Fruit fly (Drosophila melanogaster) whole organism, embryonic: ENCODE results near the gene osk.

ENCODE experiments used
- Asciz ChIP-seq: fragments of 200-800 bp; sonication (Bioruptor generic); optimal IDR thresholded peaks from 2 replicates; lab custom pipeline; 2017; ENCODE audit warnings: missing biosample characterization, mild to moderate bottlenecking, missing genetic modification characterization, missing genetic modification reagents
- CG1024 ChIP-seq: fragments of 200-800 bp; sonication (Bioruptor generic); IDR thresholded peaks from 2 replicates; pipeline ENCODE4 v1.3.6; 2022; ENCODE audit warnings: missing biosample characterization, missing genetic modification characterization
- CG10274 ChIP-seq: fragments of 200-800 bp; sonication (Bioruptor generic); optimal IDR thresholded peaks from 3 replicates; lab custom pipeline; 2017; ENCODE audit warnings: missing biosample characterization, mild to moderate bottlenecking, missing genetic modification characterization
- CG10366 ChIP-seq: fragments of 200-800 bp; sonication (Bioruptor generic); IDR thresholded peaks from 2 replicates; pipeline ENCODE4 v1.3.6; 2022; ENCODE audit warnings: missing biosample characterization, missing genetic modification characterization
- CG12219 ChIP-seq: fragments of 200-800 bp; sonication (Bioruptor generic); optimal IDR thresholded peaks from 3 replicates; lab custom pipeline; 2018; ENCODE audit warnings: missing biosample characterization, mild to moderate bottlenecking, missing genetic modification characterization
- CG1233 ChIP-seq: fragments of 200-800 bp; sonication (Bioruptor generic); optimal IDR thresholded peaks from 4 replicates; lab custom pipeline; 2018; ENCODE audit warnings: missing biosample characterization, mild to moderate bottlenecking, missing genetic modification characterization
- CG14710 ChIP-seq: fragments of 200-800 bp; sonication (Bioruptor generic); optimal IDR thresholded peaks from 3 replicates; lab custom pipeline; 2019; ENCODE audit warnings: missing biosample characterization, mild to moderate bottlenecking, missing genetic modification characterization, moderate library complexity
- CG17361 ChIP-seq: fragments of 200-800 bp; sonication (Bioruptor generic); IDR thresholded peaks from 3 replicates; pipeline ENCODE4 v1.3.6; 2022; ENCODE audit warnings: missing biosample characterization, missing genetic modification characterization
- CG2889 ChIP-seq: fragments of 200-800 bp; sonication (Bioruptor generic); IDR thresholded peaks from 3 replicates; pipeline ENCODE4 v1.3.6; 2022; ENCODE audit warnings: missing biosample characterization, missing genetic modification characterization
- CG3163 ChIP-seq: fragments of 200-800 bp; sonication (Bioruptor generic); optimal IDR thresholded peaks from 3 replicates; lab custom pipeline; 2016; ENCODE audit warnings: missing biosample characterization, missing genetic modification characterization
- CG34422 ChIP-seq: fragments of 200-800 bp; sonication (Bioruptor generic); IDR thresholded peaks from 3 replicates; pipeline ENCODE4 v1.3.6; 2022; ENCODE audit warnings: missing biosample characterization, missing genetic modification characterization
- CG5953 ChIP-seq: fragments of 200-800 bp; sonication (Bioruptor generic); IDR thresholded peaks from 2 replicates; pipeline ENCODE4 v1.3.6; 2022; ENCODE audit warnings: missing biosample characterization, missing genetic modification characterization
- CG6254 ChIP-seq: fragments of 200-800 bp; sonication (Bioruptor generic); optimal IDR thresholded peaks from 3 replicates; lab custom pipeline; 2017; ENCODE audit warnings: mild to moderate bottlenecking, missing biosample characterization, missing genetic modification reagents, missing genetic modification characterization
- CG6765 ChIP-seq: fragments of 200-800 bp; sonication (Bioruptor generic); optimal IDR thresholded peaks from 3 replicates; lab custom pipeline; 2017; ENCODE audit warnings: missing biosample characterization, mild to moderate bottlenecking, missing genetic modification characterization
- CG7963 ChIP-seq: fragments of 200-800 bp; sonication (Bioruptor generic); IDR thresholded peaks from 3 replicates; pipeline ENCODE4 v1.3.6; 2022; ENCODE audit warnings: missing biosample characterization, missing genetic modification characterization; ENCODE audit not compliant: partially characterized antibody
- CG9727 ChIP-seq: fragments of 200-800 bp; sonication (Bioruptor generic); optimal IDR thresholded peaks from 3 replicates; lab custom pipeline; 2017; ENCODE audit warnings: missing biosample characterization, mild to moderate bottlenecking, missing genetic modification characterization
- Dbx ChIP-seq: fragments of 200-800 bp; sonication (Bioruptor generic); IDR thresholded peaks from 3 replicates; pipeline ENCODE4 v1.3.6; 2022; ENCODE audit warnings: missing biosample characterization, missing genetic modification characterization
- Deaf1 ChIP-seq: fragments of 200-800 bp; optimal IDR thresholded peaks from 3 replicates; lab custom pipeline; 2019; ENCODE audit warnings: missing biosample characterization, mild to moderate bottlenecking, missing genetic modification characterization, moderate library complexity
- Drgx ChIP-seq: fragments of 200-800 bp; sonication (Bioruptor generic); IDR thresholded peaks from 2 replicates; pipeline ENCODE4 v1.3.6; 2022; ENCODE audit warnings: missing biosample characterization, missing genetic modification characterization
- H15 ChIP-seq: fragments of 200-800 bp; sonication (Bioruptor generic); IDR thresholded peaks from 3 replicates; pipeline ENCODE4 v1.3.6; 2022; ENCODE audit warnings: missing biosample characterization, missing genetic modification characterization
- Hmr ChIP-seq: fragments of 200-800 bp; sonication (Bioruptor generic); optimal IDR thresholded peaks from 3 replicates; lab custom pipeline; 2017; ENCODE audit warnings: mild to moderate bottlenecking, missing biosample characterization, missing genetic modification reagents, missing genetic modification characterization
- Hr39 ChIP-seq: fragments of >200 bp; optimal IDR thresholded peaks from 2 replicates; lab custom pipeline; 2017
- Rfx ChIP-seq: fragments of 200-800 bp; sonication (Bioruptor generic); IDR thresholded peaks from 2 replicates; pipeline ENCODE4 v1.3.6; 2022; ENCODE audit warnings: missing biosample characterization, missing genetic modification characterization
- Sox100B ChIP-seq: fragments of 200-800 bp; sonication (Bioruptor generic); optimal IDR thresholded peaks from 3 replicates; lab custom pipeline; 2018; ENCODE audit warnings: missing biosample characterization, mild to moderate bottlenecking, missing genetic modification characterization
- Sry-β ChIP-seq: fragments of 200-800 bp; sonication (Bioruptor generic); optimal IDR thresholded peaks from 2 replicates; lab custom pipeline; 2018; ENCODE audit warnings: missing biosample characterization, mild to moderate bottlenecking, missing genetic modification characterization, moderate library complexity
- Stat92E ChIP-seq, 3 experiments: fragments of >200 bp in 2 of 3; fragments of 200-800 bp in 1 of 3; sonication (Bioruptor generic) in 1 of 3; optimal IDR thresholded peaks; 2 replicates each; lab custom pipeline; 2017 to 2019; ENCODE audit warnings: missing biosample characterization in 3 of 3, missing genetic modification characterization in 3 of 3, mild to moderate bottlenecking in 1 of 3, moderate library complexity in 1 of 3
- ac ChIP-seq: fragments of 200-800 bp; sonication (Bioruptor generic); optimal IDR thresholded peaks from 3 replicates; lab custom pipeline; 2017; ENCODE audit warnings: missing biosample characterization, mild to moderate bottlenecking, missing genetic modification characterization
- ato ChIP-seq: fragments of 200-800 bp; sonication (Bioruptor generic); IDR thresholded peaks from 2 replicates; pipeline ENCODE4 v1.3.6; 2022; ENCODE audit warnings: missing biosample characterization, missing genetic modification characterization; ENCODE audit not compliant: partially characterized antibody
- bcd ChIP-seq: fragments of 200-800 bp; sonication (Bioruptor generic); optimal IDR thresholded peaks from 2 replicates; lab custom pipeline; 2017; ENCODE audit warnings: missing biosample characterization, mild to moderate bottlenecking, missing genetic modification characterization
- cad ChIP-seq: fragments of >200 bp; optimal IDR thresholded peaks from 2 replicates; lab custom pipeline; 2017; ENCODE audit warnings: missing biosample characterization, missing genetic modification characterization
- dpn ChIP-seq, 2 experiments: fragments of 200-800 bp; sonication (Bioruptor generic); optimal IDR thresholded peaks; 3 replicates each; lab custom pipeline; 2016; ENCODE audit warnings: missing biosample characterization in 2 of 2, missing genetic modification characterization in 2 of 2
- fd3F ChIP-seq: fragments of 200-800 bp; sonication (Bioruptor generic); optimal IDR thresholded peaks from 2 replicates; lab custom pipeline; 2018; ENCODE audit warnings: missing biosample characterization, mild to moderate bottlenecking, missing genetic modification characterization, moderate library complexity
- gcm2 ChIP-seq: fragments of 200-800 bp; sonication (Bioruptor generic); optimal IDR thresholded peaks from 2 replicates; lab custom pipeline; 2016; ENCODE audit warnings: missing biosample characterization, missing genetic modification characterization
- gsb-n ChIP-seq: fragments of 200-800 bp; sonication (Bioruptor generic); optimal IDR thresholded peaks from 3 replicates; lab custom pipeline; 2018; ENCODE audit warnings: missing biosample characterization, mild to moderate bottlenecking, missing genetic modification characterization
- jigr1 ChIP-seq: fragments of 200-800 bp; sonication (Bioruptor generic); IDR thresholded peaks from 3 replicates; pipeline ENCODE4 v1.3.6; 2022; ENCODE audit warnings: missing biosample characterization, missing genetic modification characterization
- jing ChIP-seq: fragments of 200-800 bp; sonication (Bioruptor generic); optimal IDR thresholded peaks from 2 replicates; lab custom pipeline; 2018; ENCODE audit warnings: missing biosample characterization, mild to moderate bottlenecking, missing genetic modification characterization
- kay ChIP-seq: fragments of 200-800 bp; sonication (Bioruptor generic); optimal IDR thresholded peaks from 2 replicates; lab custom pipeline; 2016; ENCODE audit warnings: missing biosample characterization, missing genetic modification characterization
- lov ChIP-seq, 2 experiments: fragments of 200-800 bp in 1 of 2; fragments of >200 bp in 1 of 2; sonication (Bioruptor generic) in 1 of 2; IDR thresholded peaks in 1 of 2; optimal IDR thresholded peaks in 1 of 2; 2 replicates in 1 of 2; 3 replicates in 1 of 2; pipeline versions ENCODE4 v1.3.6 to Lab custom; 2017 to 2022; ENCODE audit warnings: missing biosample characterization in 1 of 2, missing genetic modification characterization in 1 of 2
- org-1 ChIP-seq: fragments of 200-800 bp; sonication (Bioruptor generic); optimal IDR thresholded peaks from 2 replicates; lab custom pipeline; 2017; ENCODE audit warnings: missing biosample characterization, missing genetic modification characterization
- phol ChIP-seq: fragments of 200-800 bp; sonication (Bioruptor generic); optimal IDR thresholded peaks from 3 replicates; lab custom pipeline; 2018; ENCODE audit warnings: missing biosample characterization, mild to moderate bottlenecking, missing genetic modification characterization, moderate library complexity
- repo ChIP-seq: fragments of 200-800 bp; sonication (Bioruptor generic); optimal IDR thresholded peaks from 2 replicates; lab custom pipeline; 2016; ENCODE audit warnings: missing biosample characterization, missing genetic modification characterization
- schlank ChIP-seq: fragments of 200-800 bp; sonication (Bioruptor generic); optimal IDR thresholded peaks from 2 replicates; lab custom pipeline; 2018; ENCODE audit warnings: missing biosample characterization, mild to moderate bottlenecking, missing genetic modification characterization
- sens-2 ChIP-seq: fragments of 200-800 bp; sonication (Bioruptor generic); IDR thresholded peaks from 2 replicates; pipeline ENCODE4 v1.3.6; 2022; ENCODE audit warnings: missing biosample characterization, missing genetic modification characterization
- sob ChIP-seq: fragments of 200-800 bp; sonication (Bioruptor generic); IDR thresholded peaks from 2 replicates; pipeline ENCODE4 v1.3.6; 2022; ENCODE audit warnings: missing biosample characterization, missing genetic modification characterization
- stc ChIP-seq: fragments of 200-800 bp; sonication (Bioruptor generic); IDR thresholded peaks from 2 replicates; pipeline ENCODE4 v1.3.6; 2022; ENCODE audit warnings: missing biosample characterization, missing genetic modification characterization
- tgo ChIP-seq: fragments of 200-800 bp; sonication (Bioruptor generic); IDR thresholded peaks from 3 replicates; pipeline ENCODE4 v1.3.6; 2022; ENCODE audit warnings: missing biosample characterization, missing genetic modification characterization
- toy ChIP-seq: fragments of 200-800 bp; sonication (Bioruptor generic); IDR thresholded peaks from 2 replicates; pipeline ENCODE4 v1.3.6; 2022; ENCODE audit warnings: missing biosample characterization, missing genetic modification characterization
- wek ChIP-seq: fragments of 200-800 bp; sonication (Bioruptor generic); optimal IDR thresholded peaks from 3 replicates; lab custom pipeline; 2018; ENCODE audit warnings: missing biosample characterization, mild to moderate bottlenecking, missing genetic modification characterization, moderate library complexity
- yki ChIP-seq: fragments of >200 bp; optimal IDR thresholded peaks from 3 replicates; lab custom pipeline; 2018

The osk gene

dm6 chr3R:8938494-8939404 lies 3.8 kb downstream of the osk start, which contains the start of gene ScsbetaA (continued):
- TF ChIP-seq sens-2 (GFP tag; lab: Robert Waterston, UW) (no peak), tgo (no peak), lov (optimal IDR thresholded peaks at IDR 0.05; lab: Kevin White, UChicago) (no peak), lov (GFP tag; IDR thresholded peaks at IDR 0.05; lab: Robert Waterston, UW) (no peak), Sox100B (GFP tag; lab: Kevin White, UChicago) (no peak), jigr1 (GFP tag; lab: Robert Waterston, UW) (no peak), schlank (tag; lab: Kevin White, UChicago) (no peak), cad (no peak), Deaf1 (tag; lab: Kevin White, UChicago) (no peak), Rfx (GFP tag; lab: Robert Waterston, UW) (peak; percentile 19; the same call in 1 of the 2 replicates), CG6254 (no peak), CG6765 (peak; percentile 44), org-1 (no peak), bcd (no peak), CG9727 (GFP tag; lab: Kevin White, UChicago) (no peak), fd3F (GFP tag; lab: Kevin White, UChicago) (no peak), dpn (GFP tag; optimal IDR thresholded peaks at IDR 0.05; lab: Kevin White, UChicago) (peak in 1 of 2 experiments; percentile 8), stc (GFP tag; lab: Robert Waterston, UW) (no peak), jing (GFP tag; lab: Kevin White, UChicago) (no peak), CG3163 (peak; percentile 7), Hmr (no peak), Stat92E (GFP tag; optimal IDR thresholded peaks at IDR 0.05; lab: Kevin White, UChicago) (peak in 1 of 3 experiments; percentile 52), kay (peak; percentile 51), H15 (GFP tag; lab: Robert Waterston, UW) (no peak), Dbx (GFP tag; lab: Robert Waterston, UW) (no peak), CG10274 (no peak), gcm2 (no peak), Asciz (GFP tag; lab: Kevin White, UChicago) (no peak), CG1024 (GFP tag; lab: Robert Waterston, UW) (no peak), ato (peak; percentile 63; the same call in 1 of the 2 replicates), CG7963 (GFP tag; lab: Robert Waterston, UW) (peak; percentile 67), CG10366 (GFP tag; lab: Robert Waterston, UW) (no peak), yki (lab: Kevin White, UChicago) (no peak), Hr39 (lab: Kevin White, UChicago) (no peak), Sry-β (GFP tag; lab: Kevin White, UChicago) (peak; percentile 3), CG1233 (GFP tag; lab: Kevin White, UChicago) (no peak), ac (GFP tag; lab: Kevin White, UChicago) (no peak), repo (GFP tag; lab: Kevin White, UChicago) (no peak), sob (GFP tag; lab: Robert Waterston, UW) (peak; percentile 37; the same call in 1 of the 2 replicates), wek (no peak), CG5953 (GFP tag; lab: Robert Waterston, UW) (no peak), CG12219 (GFP tag; lab: Kevin White, UChicago) (no peak), Drgx (GFP tag; lab: Robert Waterston, UW) (no peak), CG34422 (peak; percentile 16; the same call in 1 of the 3 replicates), CG14710 (tag; lab: Kevin White, UChicago) (peak; percentile 32), toy (no peak), CG2889 (GFP tag; lab: Robert Waterston, UW) (no peak), phol (tag; lab: Kevin White, UChicago) (peak; percentile 55), CG17361 (GFP tag; lab: Robert Waterston, UW) (peak; percentile 40; the same call in 2 of the 3 replicates), gsb-n (tag; lab: Kevin White, UChicago) (no peak)
